Fruit fly (Drosophila melanogaster) whole organism, adult: Measurements from ENCODE around the gene CG15498.

ENCODE experiments used
- CG11617 ChIP-seq: fragments of 200-800 bp; sonication (Bioruptor generic); optimal IDR thresholded peaks from 2 replicates; lab custom pipeline; 2017; ENCODE audit warnings: mild to moderate bottlenecking, missing biosample characterization, missing genetic modification reagents, missing genetic modification characterization
- CG1620 ChIP-seq: fragments of 200-800 bp; sonication (Bioruptor generic); optimal IDR thresholded peaks from 2 replicates; lab custom pipeline; 2016; ENCODE audit warnings: missing biosample characterization, missing genetic modification characterization
- Clk ChIP-seq: fragments of 200-800 bp; sonication (Bioruptor generic); optimal IDR thresholded peaks from 2 replicates; lab custom pipeline; 2017; ENCODE audit warnings: missing biosample characterization, missing genetic modification characterization
- Hr96 ChIP-seq: fragments of 200-800 bp; sonication (Bioruptor generic); optimal IDR thresholded peaks from 2 replicates; lab custom pipeline; 2016; ENCODE audit warnings: missing biosample characterization, missing genetic modification characterization
- cnc ChIP-seq, 2 experiments: fragments of >200 bp; optimal IDR thresholded peaks; 2 replicates each; lab custom pipeline; 2017
- ovo ChIP-seq: fragments of 200-800 bp; sonication (Bioruptor generic); optimal IDR thresholded peaks from 2 replicates; lab custom pipeline; 2016; ENCODE audit warnings: missing biosample characterization, missing genetic modification characterization
- pad ChIP-seq: fragments of 200-800 bp; sonication (Bioruptor generic); optimal IDR thresholded peaks from 3 replicates; lab custom pipeline; 2017; ENCODE audit warnings: missing biosample characterization, missing genetic modification characterization, mild to moderate bottlenecking, moderate library complexity, missing genetic modification reagents

- TF ChIP-seq Hr96 (GFP tag; lab: Kevin White, UChicago) (no peak), cnc (optimal IDR thresholded peaks at IDR 0.05; lab: Kevin White, UChicago) (no peak), CG11617 (GFP tag; lab: Kevin White, UChicago) (peak; percentile 38), pad (GFP tag; lab: Kevin White, UChicago) (peak; percentile 98), Clk (no peak), CG1620 (GFP tag; lab: Kevin White, UChicago) (no peak), ovo (GFP tag; lab: Kevin White, UChicago) (peak; percentile 39)
Observed at dm6 chr3R:21605291-21605898, 36.4 kb upstream of the CG15498 start.
